Worm (Caenorhabditis elegans) whole organism, L4 larva: ENCODE data around the gene pbo-4.
A peak's percentile ranks its signal among the peaks of the same experiment; 100 is the strongest.

Experiments
- ceh-82 ChIP-seq: sonication (generic microtip); optimal IDR thresholded peaks from 2 replicates; lab custom pipeline; 2017; ENCODE audit warnings: missing biosample characterization, missing genetic modification characterization
- daf-12 ChIP-seq: fragments of 150-350 bp; optimal IDR thresholded peaks from 2 replicates; lab custom pipeline; 2014; ENCODE audit warnings: missing biosample characterization, missing genetic modification reagents, missing genetic modification characterization
- daf-16 ChIP-seq, 3 experiments: sonication (generic microtip); optimal IDR thresholded peaks; 2 replicates each; lab custom pipeline; 2016 to 2017; ENCODE audit warnings: missing genetic modification characterization in 3 of 3, missing genetic modification reagents in 3 of 3, mild to moderate bottlenecking in 2 of 3, missing compliant biosample characterization in 2 of 3, missing biosample characterization in 1 of 3, moderate library complexity in 1 of 3
- dmd-6 ChIP-seq: fragments of 200-800 bp; sonication (Bioruptor generic); IDR thresholded peaks from 2 replicates; pipeline ENCODE4 v1.3.6; 2022; ENCODE audit warnings: missing genetic modification reagents, missing genetic modification characterization, missing compliant biosample characterization
- dve-1 ChIP-seq: sonication (generic microtip); optimal IDR thresholded peaks from 2 replicates; lab custom pipeline; 2017; ENCODE audit warnings: antibody characterized with exemption, mild to moderate bottlenecking, missing genetic modification characterization, missing compliant biosample characterization; ENCODE audit not compliant: insufficient read depth
- hlh-11 ChIP-seq: fragments of 200-800 bp; sonication (Bioruptor generic); optimal IDR thresholded peaks from 2 replicates; lab custom pipeline; 2018; ENCODE audit warnings: mild to moderate bottlenecking, missing genetic modification characterization, missing compliant biosample characterization
- hlh-30 ChIP-seq: sonication (generic microtip); optimal IDR thresholded peaks from 2 replicates; lab custom pipeline; 2017; ENCODE audit warnings: antibody characterized with exemption, mild to moderate bottlenecking, missing genetic modification characterization, missing compliant biosample characterization; ENCODE audit not compliant: insufficient read depth
- nhr-28 ChIP-seq: fragments of 150-350 bp; optimal IDR thresholded peaks from 2 replicates; lab custom pipeline; 2014; ENCODE audit warnings: missing biosample characterization, missing genetic modification characterization
- nhr-42 ChIP-seq: fragments of 200-800 bp; sonication (Bioruptor generic); IDR thresholded peaks from 2 replicates; pipeline ENCODE4 v1.3.6; 2022; ENCODE audit warnings: missing genetic modification characterization, missing compliant biosample characterization
- nhr-48 ChIP-seq: sonication (generic microtip); optimal IDR thresholded peaks from 2 replicates; lab custom pipeline; 2016; ENCODE audit warnings: mild to moderate bottlenecking, missing genetic modification characterization, missing compliant biosample characterization
- php-3 ChIP-seq: fragments of 200-800 bp; sonication (Bioruptor generic); IDR thresholded peaks from 2 replicates; pipeline ENCODE4 v1.3.6; 2022; ENCODE audit warnings: missing genetic modification reagents, missing genetic modification characterization, missing compliant biosample characterization
- rbr-2 ChIP-seq: sonication (generic microtip); optimal IDR thresholded peaks from 2 replicates; lab custom pipeline; 2016; ENCODE audit warnings: missing genotype, missing genetic modification characterization, missing compliant biosample characterization
- sdz-12 ChIP-seq: fragments of 200-800 bp; sonication (Bioruptor generic); optimal IDR thresholded peaks from 2 replicates; lab custom pipeline; 2018; ENCODE audit warnings: mild to moderate bottlenecking, missing genetic modification characterization, missing compliant biosample characterization

The pbo-4 gene

ce11 chrX:11007393-11007792 is 53.5 kb downstream of the pbo-4 start:
- TF ChIP-seq daf-12 (no peak), hlh-11 (tag; lab: Kevin White, UChicago) (peak; percentile 47), nhr-28 (tag; lab: Kevin White, UChicago) (peak; percentile 21), sdz-12 (no peak), dmd-6 (GFP tag; lab: Robert Waterston, UW) (peak; percentile 49), nhr-48 (tag; lab: Kevin White, UChicago) (no peak), daf-16 (GFP tag; optimal IDR thresholded peaks at IDR 0.05; lab: Kevin White, UChicago) (no peak), daf-16 (tag; optimal IDR thresholded peaks at IDR 0.05; lab: Kevin White, UChicago) (peak; percentile 63), ceh-82 (tag; lab: Kevin White, UChicago) (no peak), php-3 (GFP tag; lab: Robert Waterston, UW) (peak; percentile 20; the same call in 1 of the 2 replicates), hlh-30 (peak; percentile 8), nhr-42 (GFP tag; lab: Robert Waterston, UW) (no peak), dve-1 (tag; lab: Kevin White, UChicago) (peak; percentile 59), rbr-2 (tag; lab: Kevin White, UChicago) (no peak)
